Worm (Caenorhabditis elegans) whole organism, L4 larva: Measurements from ENCODE around the gene cab-1.
A peak's percentile ranks its signal among the peaks of the same experiment; 100 is the strongest.

ENCODE experiments used
- Y105C5A.15 ChIP-seq: fragments of 200-800 bp; sonication (Bioruptor generic); IDR thresholded peaks from 2 replicates; pipeline ENCODE4 v1.3.6; 2022; ENCODE audit warnings: missing genetic modification characterization, missing compliant biosample characterization
- Y48G9A.11 ChIP-seq: fragments of 200-800 bp; sonication (Bioruptor generic); IDR thresholded peaks from 2 replicates; pipeline ENCODE4 v1.3.6; 2022; ENCODE audit warnings: missing genetic modification reagents, missing genetic modification characterization, missing compliant biosample characterization
- Y75B8A.6 ChIP-seq: fragments of 200-800 bp; sonication (Bioruptor generic); IDR thresholded peaks from 2 replicates; pipeline ENCODE4 v1.3.6; 2022; ENCODE audit warnings: missing genetic modification reagents, missing genetic modification characterization, missing compliant biosample characterization
- ZK546.5 ChIP-seq, 2 experiments: sonication (generic microtip); optimal IDR thresholded peaks; 2 replicates each; lab custom pipeline; 2017; ENCODE audit warnings: missing biosample characterization in 2 of 2, missing genetic modification characterization in 2 of 2
- aha-1 ChIP-seq: fragments of 150-350 bp; peaks from one replicate; lab custom pipeline; 2014; ENCODE audit warnings: missing biosample characterization, missing genetic modification characterization
- arid-1 ChIP-seq: fragments of 200-800 bp; sonication (Bioruptor generic); conservative IDR thresholded peaks from 2 replicates; pipeline ENCODE4 v1.3.6; 2022; ENCODE audit warnings: missing genetic modification reagents, missing genetic modification characterization, missing compliant biosample characterization
- attf-4 ChIP-seq: sonication (generic microtip); optimal IDR thresholded peaks from 3 replicates; lab custom pipeline; 2017; ENCODE audit warnings: missing biosample characterization, missing genetic modification characterization
- ceh-20 ChIP-seq: fragments of 200-800 bp; sonication (Bioruptor generic); IDR thresholded peaks from 2 replicates; pipeline ENCODE4 v1.3.6; 2022; ENCODE audit warnings: missing genetic modification reagents, missing genetic modification characterization, missing compliant biosample characterization
- ceh-28 ChIP-seq: fragments of 150-350 bp; optimal IDR thresholded peaks from 2 replicates; lab custom pipeline; 2014; ENCODE audit warnings: missing biosample characterization, missing genetic modification reagents, missing genetic modification characterization
- ces-1 ChIP-seq: fragments of 150-350 bp; sonication (generic microtip); optimal IDR thresholded peaks from 4 replicates; lab custom pipeline; 2014; ENCODE audit warnings: missing biosample characterization, missing genetic modification reagents, missing genetic modification characterization
- cey-2 ChIP-seq: sonication (generic microtip); optimal IDR thresholded peaks from 3 replicates; lab custom pipeline; 2017; ENCODE audit warnings: missing genetic modification characterization, mild to moderate bottlenecking, missing compliant biosample characterization, antibody characterized with exemption, borderline replicate concordance; ENCODE audit not compliant: insufficient read depth
- daf-8 ChIP-seq: fragments of 200-800 bp; sonication (Bioruptor generic); IDR thresholded peaks from 2 replicates; pipeline ENCODE4 v1.3.6; 2022; ENCODE audit warnings: missing genetic modification characterization, missing compliant biosample characterization
- dmd-6 ChIP-seq: fragments of 200-800 bp; sonication (Bioruptor generic); IDR thresholded peaks from 2 replicates; pipeline ENCODE4 v1.3.6; 2022; ENCODE audit warnings: missing genetic modification reagents, missing genetic modification characterization, missing compliant biosample characterization
- dmd-9 ChIP-seq: fragments of 200-800 bp; sonication (Bioruptor generic); IDR thresholded peaks from 2 replicates; pipeline ENCODE4 v1.3.6; 2022; ENCODE audit warnings: missing genetic modification reagents, missing genetic modification characterization, missing compliant biosample characterization
- dpl-1 ChIP-seq: fragments of 150-350 bp; optimal IDR thresholded peaks from 2 replicates; lab custom pipeline; 2014; ENCODE audit warnings: missing biosample characterization, missing genetic modification reagents, missing genetic modification characterization
- duxl-1 ChIP-seq: sonication (generic microtip); optimal IDR thresholded peaks from 2 replicates; lab custom pipeline; 2016; ENCODE audit warnings: mild to moderate bottlenecking, missing genetic modification characterization, moderate library complexity, missing compliant biosample characterization; ENCODE audit not compliant: poor library complexity
- egl-43 ChIP-seq: fragments of 200-800 bp; sonication (Bioruptor generic); IDR thresholded peaks from 2 replicates; pipeline ENCODE4 v1.3.6; 2022; ENCODE audit warnings: missing genetic modification reagents, missing genetic modification characterization, missing compliant biosample characterization
- fkh-10 ChIP-seq: fragments of 150-350 bp; optimal IDR thresholded peaks from 2 replicates; lab custom pipeline; 2014; ENCODE audit warnings: missing biosample characterization, missing genetic modification reagents, missing genetic modification characterization
- hlh-11 ChIP-seq: fragments of 200-800 bp; sonication (Bioruptor generic); optimal IDR thresholded peaks from 2 replicates; lab custom pipeline; 2018; ENCODE audit warnings: mild to moderate bottlenecking, missing genetic modification characterization, missing compliant biosample characterization
- hlh-30 ChIP-seq: sonication (generic microtip); optimal IDR thresholded peaks from 2 replicates; lab custom pipeline; 2017; ENCODE audit warnings: antibody characterized with exemption, mild to moderate bottlenecking, missing genetic modification characterization, missing compliant biosample characterization; ENCODE audit not compliant: insufficient read depth
- lin-13 ChIP-seq: fragments of 150-350 bp; optimal IDR thresholded peaks from 2 replicates; lab custom pipeline; 2014; ENCODE audit warnings: missing biosample characterization, missing genetic modification reagents, missing genetic modification characterization
- lin-15B ChIP-seq: fragments of 150-350 bp; sonication (generic microtip); optimal IDR thresholded peaks from 3 replicates; lab custom pipeline; 2014; ENCODE audit warnings: missing biosample characterization, missing genetic modification characterization
- lin-39 ChIP-seq: fragments of 150-350 bp; optimal IDR thresholded peaks from 2 replicates; lab custom pipeline; 2014; ENCODE audit warnings: missing biosample characterization, missing genetic modification reagents, missing genetic modification characterization
- lir-3 ChIP-seq: sonication (generic microtip); optimal IDR thresholded peaks from 2 replicates; lab custom pipeline; 2016; ENCODE audit warnings: mild to moderate bottlenecking, missing genetic modification characterization, missing compliant biosample characterization
- madf-5 ChIP-seq, 2 experiments: fragments of 200-800 bp; sonication (Bioruptor generic); IDR thresholded peaks; 2 replicates each; pipeline ENCODE4 v1.3.6; 2022; ENCODE audit warnings: missing compliant biosample characterization in 2 of 2, missing genetic modification characterization in 2 of 2
- madf-9 ChIP-seq: fragments of 200-800 bp; sonication (Bioruptor generic); conservative IDR thresholded peaks from 2 replicates; pipeline ENCODE4 v1.3.6; 2022; ENCODE audit warnings: missing genetic modification reagents, missing genetic modification characterization, missing compliant biosample characterization
- mdl-1 ChIP-seq, 2 experiments: fragments of 150-350 bp in 1 of 2; sonication (generic microtip) in 1 of 2; optimal IDR thresholded peaks; 2 replicates each; lab custom pipeline; 2014 to 2017; ENCODE audit warnings: missing biosample characterization in 2 of 2, missing genetic modification characterization in 2 of 2
- mep-1 ChIP-seq: fragments of 150-350 bp; sonication (generic microtip); optimal IDR thresholded peaks from 3 replicates; lab custom pipeline; 2014; ENCODE audit warnings: missing biosample characterization, missing genetic modification characterization
- mes-2 ChIP-seq: sonication (generic microtip); optimal IDR thresholded peaks from 2 replicates; lab custom pipeline; 2016; ENCODE audit warnings: missing genotype, mild to moderate bottlenecking, missing genetic modification characterization, missing compliant biosample characterization; ENCODE audit not compliant: poor library complexity, severe bottlenecking
- mxl-3 ChIP-seq: fragments of 200-800 bp; sonication (Bioruptor generic); optimal IDR thresholded peaks from 2 replicates; lab custom pipeline; 2018; ENCODE audit warnings: mild to moderate bottlenecking, missing genetic modification characterization, missing compliant biosample characterization
- nhr-10 ChIP-seq: fragments of 150-350 bp; optimal IDR thresholded peaks from 2 replicates; lab custom pipeline; 2014; ENCODE audit warnings: missing biosample characterization, missing genetic modification characterization
- nhr-102 ChIP-seq: sonication (generic microtip); optimal IDR thresholded peaks from 2 replicates; lab custom pipeline; 2016; ENCODE audit warnings: mild to moderate bottlenecking, missing genetic modification characterization, moderate library complexity, missing compliant biosample characterization
- nhr-11 ChIP-seq: fragments of 150-350 bp; optimal IDR thresholded peaks from 2 replicates; lab custom pipeline; 2014; ENCODE audit warnings: missing biosample characterization, missing genetic modification characterization
- nhr-111 ChIP-seq: fragments of 200-800 bp; sonication (Bioruptor generic); optimal IDR thresholded peaks from 2 replicates; lab custom pipeline; 2018; ENCODE audit warnings: mild to moderate bottlenecking, missing genetic modification characterization, missing compliant biosample characterization
- nhr-237 ChIP-seq: sonication (generic microtip); optimal IDR thresholded peaks from 2 replicates; lab custom pipeline; 2017; ENCODE audit warnings: missing biosample characterization, missing genetic modification characterization
- nhr-25 ChIP-seq: sonication (generic microtip); optimal IDR thresholded peaks from 2 replicates; lab custom pipeline; 2017; ENCODE audit warnings: missing genetic modification characterization, mild to moderate bottlenecking, missing compliant biosample characterization, antibody characterized with exemption, moderate library complexity, borderline replicate concordance; ENCODE audit not compliant: insufficient read depth
- nhr-28 ChIP-seq: fragments of 150-350 bp; optimal IDR thresholded peaks from 2 replicates; lab custom pipeline; 2014; ENCODE audit warnings: missing biosample characterization, missing genetic modification characterization
- nhr-48 ChIP-seq: sonication (generic microtip); optimal IDR thresholded peaks from 2 replicates; lab custom pipeline; 2016; ENCODE audit warnings: mild to moderate bottlenecking, missing genetic modification characterization, missing compliant biosample characterization
- nhr-76 ChIP-seq: fragments of 150-350 bp; optimal IDR thresholded peaks from 2 replicates; lab custom pipeline; 2014; ENCODE audit warnings: missing biosample characterization, missing genetic modification characterization
- pha-4 ChIP-seq, 2 experiments: fragments of 150-350 bp in 1 of 2; fragments of 200-800 bp in 1 of 2; sonication (Bioruptor generic) in 1 of 2; IDR thresholded peaks in 1 of 2; optimal IDR thresholded peaks in 1 of 2; 2 replicates each; pipeline versions ENCODE4 v1.3.6 to Lab custom; 2014 to 2022; ENCODE audit warnings: missing genetic modification characterization in 2 of 2, missing genetic modification reagents in 2 of 2, missing biosample characterization in 1 of 2, missing compliant biosample characterization in 1 of 2
- php-3 ChIP-seq: fragments of 200-800 bp; sonication (Bioruptor generic); IDR thresholded peaks from 2 replicates; pipeline ENCODE4 v1.3.6; 2022; ENCODE audit warnings: missing genetic modification reagents, missing genetic modification characterization, missing compliant biosample characterization
- sdz-12 ChIP-seq: fragments of 200-800 bp; sonication (Bioruptor generic); optimal IDR thresholded peaks from 2 replicates; lab custom pipeline; 2018; ENCODE audit warnings: mild to moderate bottlenecking, missing genetic modification characterization, missing compliant biosample characterization
- snpc-1.2 ChIP-seq: fragments of 200-800 bp; sonication (Bioruptor generic); IDR thresholded peaks from 2 replicates; pipeline ENCODE4 v1.3.6; 2022; ENCODE audit warnings: missing genetic modification reagents, missing genetic modification characterization, missing compliant biosample characterization
- spr-1 ChIP-seq: sonication (generic microtip); optimal IDR thresholded peaks from 2 replicates; lab custom pipeline; 2016; ENCODE audit warnings: mild to moderate bottlenecking, missing genetic modification characterization, missing compliant biosample characterization
- spr-3 ChIP-seq: fragments of 200-800 bp; sonication (Bioruptor generic); optimal IDR thresholded peaks from 2 replicates; lab custom pipeline; 2018; ENCODE audit warnings: mild to moderate bottlenecking, missing genetic modification characterization, missing compliant biosample characterization
- unc-39 ChIP-seq: sonication (generic microtip); optimal IDR thresholded peaks from 2 replicates; lab custom pipeline; 2017; ENCODE audit warnings: missing biosample characterization, missing genetic modification characterization
- vab-7 ChIP-seq: fragments of 200-800 bp; sonication (Bioruptor generic); IDR thresholded peaks from 2 replicates; pipeline ENCODE4 v1.3.6; 2022; ENCODE audit warnings: missing genetic modification reagents, missing genetic modification characterization, missing compliant biosample characterization
- ztf-7 ChIP-seq: fragments of 150-350 bp; optimal IDR thresholded peaks from 2 replicates; lab custom pipeline; 2014; ENCODE audit warnings: missing biosample characterization, missing genetic modification characterization

The cab-1 gene

DNA sequence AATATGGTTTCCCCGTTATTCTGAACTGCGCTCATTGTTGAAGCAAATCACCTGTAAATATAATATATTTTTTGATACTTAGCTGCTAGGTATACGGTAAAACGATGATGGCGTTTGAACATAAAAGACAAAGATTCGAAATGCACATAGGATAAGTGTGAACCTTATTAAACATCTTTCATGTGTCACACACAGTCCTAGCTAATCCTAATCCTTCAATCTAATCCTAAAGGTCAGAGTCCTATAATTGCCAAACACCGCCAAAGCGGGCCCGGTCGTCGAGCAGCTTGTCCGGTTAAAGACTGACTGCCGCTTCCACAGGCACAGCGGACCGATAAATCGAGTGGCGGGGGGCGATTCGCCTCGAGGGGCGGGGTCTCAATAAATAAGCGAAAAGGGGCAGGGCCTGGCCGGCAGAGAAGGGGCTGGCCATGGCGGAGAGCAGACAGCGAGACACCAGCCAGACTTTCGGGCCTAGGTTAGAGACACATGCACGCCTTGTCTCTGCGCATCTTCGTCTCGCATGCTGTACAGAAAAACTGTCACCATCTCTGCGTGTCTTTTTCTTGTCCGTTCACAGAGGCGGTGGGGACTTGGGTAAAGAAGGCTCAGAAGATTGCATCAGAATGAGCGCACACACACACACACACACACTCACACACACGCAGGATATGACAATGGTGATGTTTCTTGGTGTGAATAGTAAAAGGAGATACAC is 40.9 kb downstream of the cab-1 start, which contains the start of gene F57G12.1:
F57G12.1 (minus strand) TSS at position 51 of the 718 bp plus-strand sequence.
- TF ChIP-seq Y75B8A.6 = peak; percentile 8; the same call in 1 of the 2 replicates
- peak; percentile 7 for TF ChIP-seq ceh-28 (tag; lab: Kevin White, UChicago)
- peak; percentile 85 for TF ChIP-seq dmd-6
- no peak for TF ChIP-seq lin-15B (tag; lab: Kevin White, UChicago)
- peak; percentile 62 for TF ChIP-seq nhr-28 (tag; lab: Kevin White, UChicago)
- no peak for TF ChIP-seq attf-4 (tag; lab: Kevin White, UChicago)
- 0 out of 2 replicates have a peak, but pooled peaks have one; percentile 54 for TF ChIP-seq php-3
- peak; percentile 61; the same call in 1 of the 2 replicates for TF ChIP-seq madf-9 (GFP tag; lab: Robert Waterston, UW)
- no peak for TF ChIP-seq Y105C5A.15 (GFP tag; lab: Robert Waterston, UW)
- TF ChIP-seq arid-1 = peak; percentile 58
- peak; percentile 52 for TF ChIP-seq nhr-48 (tag; lab: Kevin White, UChicago)
- TF ChIP-seq mdl-1 (tag; optimal IDR thresholded peaks at IDR 0.05; lab: Kevin White, UChicago) = peak; percentile 70 to 87
- peak; percentile 11 for TF ChIP-seq dpl-1 (GFP tag; lab: Kevin White, UChicago)
- TF ChIP-seq ztf-7 (tag; lab: Kevin White, UChicago) = no peak
- peak; percentile 62; the same call in 1 of the 2 replicates for TF ChIP-seq ceh-20 (GFP tag; lab: Robert Waterston, UW)
- TF ChIP-seq fkh-10 (GFP tag; lab: Kevin White, UChicago) = peak; percentile 9
- no peak for TF ChIP-seq pha-4 (GFP tag; IDR thresholded peaks at IDR 0.05; lab: Robert Waterston, UW)
- no peak for TF ChIP-seq pha-4 (tag; optimal IDR thresholded peaks at IDR 0.05; lab: Kevin White, UChicago)
- peak; percentile 85 for TF ChIP-seq mxl-3 (GFP tag; lab: Kevin White, UChicago)
- no peak for TF ChIP-seq nhr-76 (tag; lab: Kevin White, UChicago)
- TF ChIP-seq aha-1 = peak; percentile 100
- TF ChIP-seq ces-1 (GFP tag; lab: Kevin White, UChicago) = no peak
- TF ChIP-seq ZK546.5 (tag; optimal IDR thresholded peaks at IDR 0.05; lab: Kevin White, UChicago) = no peak
- peak; percentile 67 for TF ChIP-seq mes-2 (tag; lab: Kevin White, UChicago)
- no peak for TF ChIP-seq unc-39 (tag; lab: Kevin White, UChicago)
- TF ChIP-seq nhr-102 = peak; percentile 20
- peak; percentile 61 for TF ChIP-seq spr-3
- TF ChIP-seq dmd-9 = no peak
- TF ChIP-seq egl-43 (GFP tag; lab: Robert Waterston, UW) = peak; percentile 87
- no peak for TF ChIP-seq daf-8 (GFP tag; lab: Robert Waterston, UW)
- no peak for TF ChIP-seq nhr-237 (tag; lab: Kevin White, UChicago)
- TF ChIP-seq mep-1 (tag; lab: Kevin White, UChicago) = peak; percentile 91
- peak; percentile 75 for TF ChIP-seq nhr-11 (tag; lab: Kevin White, UChicago)
- TF ChIP-seq madf-5 (GFP tag; IDR thresholded peaks at IDR 0.05; lab: Robert Waterston, UW) = no peak
- TF ChIP-seq sdz-12 (GFP tag; lab: Kevin White, UChicago) = no peak
- TF ChIP-seq lin-13 (GFP tag; lab: Kevin White, UChicago) = peak; percentile 60
- TF ChIP-seq lir-3 (tag; lab: Kevin White, UChicago) = no peak
- TF ChIP-seq spr-1 (tag; lab: Kevin White, UChicago) = no peak
- no peak for TF ChIP-seq nhr-111 (GFP tag; lab: Kevin White, UChicago)
- TF ChIP-seq Y48G9A.11 (GFP tag; lab: Robert Waterston, UW) = peak; percentile 18; the same call in 1 of the 2 replicates
- TF ChIP-seq lin-39 (tag; lab: Kevin White, UChicago) = no peak
- TF ChIP-seq cey-2 = no peak
- peak; percentile 74 for TF ChIP-seq nhr-10 (tag; lab: Kevin White, UChicago)
- TF ChIP-seq hlh-11 (tag; lab: Kevin White, UChicago) = peak; percentile 87
- TF ChIP-seq hlh-30 (tag; lab: Kevin White, UChicago) = peak; percentile 85
- TF ChIP-seq vab-7 = 0 out of 2 replicates have a peak, but pooled peaks have one; percentile 41
- TF ChIP-seq duxl-1 (tag; lab: Kevin White, UChicago) = no peak
- peak; percentile 86 for TF ChIP-seq nhr-25 (tag; lab: Kevin White, UChicago)
- TF ChIP-seq snpc-1.2 (GFP tag; lab: Robert Waterston, UW) = no peak
